Worm (Caenorhabditis elegans): ENCODE results near the gene F26H11.4.

ce11 chrII:14399595-14399994 lies 8.8 kb upstream of the F26H11.4 start:
- TF ChIP-seq hmbx-1 (tag; optimal IDR thresholded peaks at IDR 0.05) (no peak), tbx-37 (GFP tag; conservative IDR thresholded peaks at IDR 0.05) (no peak), sea-1 (GFP tag; conservative IDR thresholded peaks at IDR 0.05) (no peak), pes-1 (GFP tag; IDR thresholded peaks at IDR 0.05) (0 out of 2 replicates have a peak, but pooled peaks have one; percentile 3), aly-1 (tag; optimal IDR thresholded peaks at IDR 0.05) (no peak)

Measured in whole organism, early embryonic.